Worm (Caenorhabditis elegans): ENCODE data around the gene txt-12.

DNA sequence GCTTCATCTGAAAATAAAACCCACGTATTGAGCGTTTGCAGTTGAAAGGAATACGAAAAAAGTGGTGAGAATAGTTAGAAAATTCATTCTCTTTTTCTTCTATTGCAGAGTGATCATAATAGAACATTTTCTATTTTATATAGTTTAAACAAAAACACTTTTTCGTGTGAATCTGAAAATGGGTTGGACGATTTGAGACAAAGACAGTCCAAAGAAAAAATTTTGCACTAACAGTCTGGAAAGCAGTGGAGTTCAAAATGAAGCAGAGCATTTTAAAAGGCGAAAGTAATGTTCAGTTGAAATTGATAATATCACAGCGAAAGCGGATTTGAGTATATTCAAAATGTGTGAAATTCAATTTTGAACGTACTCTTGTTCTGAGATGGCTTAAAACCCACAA, 4.2 kb upstream of the txt-12 start, which contains the start of gene C01G10.18:
- TF ChIP-seq cog-1 (tag; optimal IDR thresholded peaks at IDR 0.05) (no peak), flt-1 (GFP tag; IDR thresholded peaks at IDR 0.05) (no peak), med-1 (GFP tag; optimal IDR thresholded peaks at IDR 0.05; ENCODE audit: insufficient read depth) (no peak), tab-1 (GFP tag; IDR thresholded peaks at IDR 0.05) (no peak), ztf-23 (GFP tag; IDR thresholded peaks at IDR 0.05) (no peak), klf-2 (GFP tag; conservative IDR thresholded peaks at IDR 0.05) (no peak), ref-1 (GFP tag; conservative IDR thresholded peaks at IDR 0.05) (no peak), T22C8.4 (GFP tag; IDR thresholded peaks at IDR 0.05) (no peak)

All from whole organism, midembryonic.